Worm (Caenorhabditis elegans): ENCODE results near the gene vps-32.1.

The vps-32.1 gene

ce11 chrII:6636136-6636535, 46.6 kb downstream of the vps-32.1 start, which contains the start of gene T19D12.5:
Gene T19D12.5, minus strand, starts transcription at chrII:6636236.
- TF ChIP-seq lim-6 (tag; optimal IDR thresholded peaks at IDR 0.05) (no peak), sox-2 (GFP tag; IDR thresholded peaks at IDR 0.05) (no peak), mec-3 (tag; optimal IDR thresholded peaks at IDR 0.05; ENCODE audit: borderline replicate concordance) (no peak), ceh-34 (tag; optimal IDR thresholded peaks at IDR 0.05) (no peak), K09A11.1 (tag; optimal IDR thresholded peaks at IDR 0.05; ENCODE audit: insufficient read depth) (no peak), ceh-45 (GFP tag; IDR thresholded peaks at IDR 0.05) (no peak), T23F11.4 (GFP tag; optimal IDR thresholded peaks at IDR 0.05) (no peak), hlh-30 (tag; optimal IDR thresholded peaks at IDR 0.05; ENCODE audit: insufficient read depth) (no peak), pag-3 (tag; optimal IDR thresholded peaks at IDR 0.05; ENCODE audit: borderline replicate concordance) (no peak), fkh-6 (tag; optimal IDR thresholded peaks at IDR 0.05) (no peak), nhr-232 (tag; optimal IDR thresholded peaks at IDR 0.05) (no peak), ztf-16 (tag; optimal IDR thresholded peaks at IDR 0.05) (no peak), tbx-7 (tag; optimal IDR thresholded peaks at IDR 0.05) (no peak), pat-9 (tag; optimal IDR thresholded peaks at IDR 0.05) (no peak), hlh-15 (tag; optimal IDR thresholded peaks at IDR 0.05) (no peak), C38D4.7 (GFP tag; optimal IDR thresholded peaks at IDR 0.05) (no peak), ttx-3 (tag; optimal IDR thresholded peaks at IDR 0.05) (no peak), ceh-24 (tag; optimal IDR thresholded peaks at IDR 0.05) (no peak), fkh-10 (GFP tag; optimal IDR thresholded peaks at IDR 0.05) (no peak), fax-1 (tag; optimal IDR thresholded peaks at IDR 0.05) (no peak)

DNA sequence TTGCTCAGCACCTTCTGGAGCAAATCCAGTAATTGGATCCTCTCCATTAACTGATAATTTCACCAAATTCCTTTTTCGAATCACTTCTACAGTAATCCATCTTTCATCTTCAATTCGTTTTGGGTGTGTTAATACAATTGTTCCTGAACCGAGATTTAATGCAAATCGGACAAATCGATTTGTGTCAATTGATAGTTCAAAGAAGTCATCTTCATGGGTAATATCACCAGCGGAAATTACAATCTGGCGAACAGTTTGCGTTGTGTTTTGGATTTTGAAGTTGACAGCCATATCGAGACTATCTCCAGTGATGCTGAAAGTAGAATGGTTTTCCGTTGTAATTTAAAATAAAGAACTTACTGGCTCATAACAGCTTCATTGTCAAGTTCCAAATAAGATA, 48.3 kb downstream of the vps-32.1 start:
- no peak for TF ChIP-seq ceh-22 (tag; optimal IDR thresholded peaks at IDR 0.05)

Data from whole organism, late embryonic.